Worm (Caenorhabditis elegans) whole organism, L4 larva: ENCODE results near the gene F46F2.5.

ENCODE experiments used
- F10B5.3 ChIP-seq: sonication (generic microtip); optimal IDR thresholded peaks from 2 replicates; lab custom pipeline; 2016; ENCODE audit warnings: mild to moderate bottlenecking, missing genetic modification characterization, missing compliant biosample characterization
- F37D6.2 ChIP-seq: sonication (generic microtip); optimal IDR thresholded peaks from 2 replicates; lab custom pipeline; 2016; ENCODE audit warnings: mild to moderate bottlenecking, missing genetic modification characterization, missing compliant biosample characterization
- F49E8.2 ChIP-seq: sonication (generic microtip); optimal IDR thresholded peaks from 2 replicates; lab custom pipeline; 2016; ENCODE audit warnings: missing compliant biosample characterization, mild to moderate bottlenecking, missing genetic modification characterization, borderline replicate concordance
- R02D3.7 ChIP-seq: fragments of 150-350 bp; sonication (generic microtip); optimal IDR thresholded peaks from 3 replicates; lab custom pipeline; 2014; ENCODE audit warnings: missing biosample characterization, missing genetic modification characterization
- Y48G9A.11 ChIP-seq: fragments of 200-800 bp; sonication (Bioruptor generic); IDR thresholded peaks from 2 replicates; pipeline ENCODE4 v1.3.6; 2022; ENCODE audit warnings: missing genetic modification reagents, missing genetic modification characterization, missing compliant biosample characterization
- Y5F2A.4 ChIP-seq: fragments of 200-800 bp; sonication (Bioruptor generic); optimal IDR thresholded peaks from 2 replicates; lab custom pipeline; 2018; ENCODE audit warnings: mild to moderate bottlenecking, missing genetic modification characterization, missing compliant biosample characterization
- Y75B8A.6 ChIP-seq: fragments of 200-800 bp; sonication (Bioruptor generic); IDR thresholded peaks from 2 replicates; pipeline ENCODE4 v1.3.6; 2022; ENCODE audit warnings: missing genetic modification reagents, missing genetic modification characterization, missing compliant biosample characterization
- ZK337.2 ChIP-seq: fragments of 200-800 bp; sonication (Bioruptor generic); IDR thresholded peaks from 2 replicates; pipeline ENCODE4 v1.3.6; 2022; ENCODE audit warnings: missing genetic modification reagents, missing genetic modification characterization, missing compliant biosample characterization
- aha-1 ChIP-seq: fragments of 150-350 bp; peaks from one replicate; lab custom pipeline; 2014; ENCODE audit warnings: missing biosample characterization, missing genetic modification characterization
- ceh-20 ChIP-seq: fragments of 200-800 bp; sonication (Bioruptor generic); IDR thresholded peaks from 2 replicates; pipeline ENCODE4 v1.3.6; 2022; ENCODE audit warnings: missing genetic modification reagents, missing genetic modification characterization, missing compliant biosample characterization
- ceh-32 ChIP-seq: sonication (generic microtip); optimal IDR thresholded peaks from 2 replicates; lab custom pipeline; 2016; ENCODE audit warnings: mild to moderate bottlenecking, missing genetic modification characterization, missing compliant biosample characterization; ENCODE audit not compliant: poor library complexity
- ceh-44 ChIP-seq: fragments of 200-800 bp; sonication (Bioruptor generic); IDR thresholded peaks from 2 replicates; pipeline ENCODE4 v1.3.6; 2022; ENCODE audit warnings: missing genetic modification reagents, missing genetic modification characterization, missing compliant biosample characterization
- ceh-62 ChIP-seq: sonication (generic microtip); optimal IDR thresholded peaks from 2 replicates; lab custom pipeline; 2017; ENCODE audit warnings: missing biosample characterization, missing genetic modification characterization
- ceh-82 ChIP-seq: sonication (generic microtip); optimal IDR thresholded peaks from 2 replicates; lab custom pipeline; 2017; ENCODE audit warnings: missing biosample characterization, missing genetic modification characterization
- ces-1 ChIP-seq: fragments of 150-350 bp; sonication (generic microtip); optimal IDR thresholded peaks from 4 replicates; lab custom pipeline; 2014; ENCODE audit warnings: missing biosample characterization, missing genetic modification reagents, missing genetic modification characterization
- cey-2 ChIP-seq: sonication (generic microtip); optimal IDR thresholded peaks from 3 replicates; lab custom pipeline; 2017; ENCODE audit warnings: missing genetic modification characterization, mild to moderate bottlenecking, missing compliant biosample characterization, antibody characterized with exemption, borderline replicate concordance; ENCODE audit not compliant: insufficient read depth
- ctbp-1 ChIP-seq: fragments of 200-800 bp; sonication (Bioruptor generic); IDR thresholded peaks from 2 replicates; pipeline ENCODE4 v1.3.6; 2022; ENCODE audit warnings: missing genetic modification reagents, missing genetic modification characterization, missing compliant biosample characterization
- daf-16 ChIP-seq, 3 experiments: sonication (generic microtip); optimal IDR thresholded peaks; 2 replicates each; lab custom pipeline; 2016 to 2017; ENCODE audit warnings: missing genetic modification characterization in 3 of 3, missing genetic modification reagents in 3 of 3, mild to moderate bottlenecking in 2 of 3, missing compliant biosample characterization in 2 of 3, missing biosample characterization in 1 of 3, moderate library complexity in 1 of 3
- daf-19 ChIP-seq: fragments of 200-800 bp; sonication (Bioruptor generic); conservative IDR thresholded peaks from 2 replicates; pipeline ENCODE4 v1.3.6; 2022; ENCODE audit warnings: missing genetic modification characterization, missing compliant biosample characterization
- dmd-6 ChIP-seq: fragments of 200-800 bp; sonication (Bioruptor generic); IDR thresholded peaks from 2 replicates; pipeline ENCODE4 v1.3.6; 2022; ENCODE audit warnings: missing genetic modification reagents, missing genetic modification characterization, missing compliant biosample characterization
- duxl-1 ChIP-seq: sonication (generic microtip); optimal IDR thresholded peaks from 2 replicates; lab custom pipeline; 2016; ENCODE audit warnings: mild to moderate bottlenecking, missing genetic modification characterization, moderate library complexity, missing compliant biosample characterization; ENCODE audit not compliant: poor library complexity
- dve-1 ChIP-seq: sonication (generic microtip); optimal IDR thresholded peaks from 2 replicates; lab custom pipeline; 2017; ENCODE audit warnings: antibody characterized with exemption, mild to moderate bottlenecking, missing genetic modification characterization, missing compliant biosample characterization; ENCODE audit not compliant: insufficient read depth
- fkh-10 ChIP-seq: fragments of 150-350 bp; optimal IDR thresholded peaks from 2 replicates; lab custom pipeline; 2014; ENCODE audit warnings: missing biosample characterization, missing genetic modification reagents, missing genetic modification characterization
- fos-1 ChIP-seq: fragments of 150-350 bp; optimal IDR thresholded peaks from 2 replicates; lab custom pipeline; 2014; ENCODE audit warnings: missing biosample characterization, missing genetic modification characterization
- gei-8 ChIP-seq: fragments of 200-800 bp; sonication (Bioruptor generic); optimal IDR thresholded peaks from 2 replicates; lab custom pipeline; 2018; ENCODE audit warnings: mild to moderate bottlenecking, missing genetic modification characterization, missing compliant biosample characterization
- jun-1 ChIP-seq: fragments of 150-350 bp; optimal IDR thresholded peaks from 2 replicates; lab custom pipeline; 2014; ENCODE audit warnings: missing biosample characterization, missing genetic modification reagents, missing genetic modification characterization
- lin-1 ChIP-seq: fragments of 200-800 bp; sonication (Bioruptor generic); IDR thresholded peaks from 2 replicates; pipeline ENCODE4 v1.3.6; 2022; ENCODE audit warnings: missing genetic modification reagents, missing genetic modification characterization, missing compliant biosample characterization
- lin-13 ChIP-seq: fragments of 150-350 bp; optimal IDR thresholded peaks from 2 replicates; lab custom pipeline; 2014; ENCODE audit warnings: missing biosample characterization, missing genetic modification reagents, missing genetic modification characterization
- madf-5 ChIP-seq, 2 experiments: fragments of 200-800 bp; sonication (Bioruptor generic); IDR thresholded peaks; 2 replicates each; pipeline ENCODE4 v1.3.6; 2022; ENCODE audit warnings: missing compliant biosample characterization in 2 of 2, missing genetic modification characterization in 2 of 2
- madf-9 ChIP-seq: fragments of 200-800 bp; sonication (Bioruptor generic); conservative IDR thresholded peaks from 2 replicates; pipeline ENCODE4 v1.3.6; 2022; ENCODE audit warnings: missing genetic modification reagents, missing genetic modification characterization, missing compliant biosample characterization
- mdt-29 ChIP-seq: fragments of 200-800 bp; sonication (Bioruptor generic); IDR thresholded peaks from 2 replicates; pipeline ENCODE4 v1.3.6; 2022; ENCODE audit warnings: missing genetic modification reagents, missing genetic modification characterization, missing compliant biosample characterization
- mes-2 ChIP-seq: sonication (generic microtip); optimal IDR thresholded peaks from 2 replicates; lab custom pipeline; 2016; ENCODE audit warnings: missing genotype, mild to moderate bottlenecking, missing genetic modification characterization, missing compliant biosample characterization; ENCODE audit not compliant: poor library complexity, severe bottlenecking
- mxl-2 ChIP-seq: fragments of 200-800 bp; sonication (Bioruptor generic); conservative IDR thresholded peaks from 2 replicates; pipeline ENCODE4 v1.3.6; 2022; ENCODE audit warnings: missing genetic modification reagents, missing genetic modification characterization, missing compliant biosample characterization
- mxl-3 ChIP-seq: fragments of 200-800 bp; sonication (Bioruptor generic); optimal IDR thresholded peaks from 2 replicates; lab custom pipeline; 2018; ENCODE audit warnings: mild to moderate bottlenecking, missing genetic modification characterization, missing compliant biosample characterization
- nhr-11 ChIP-seq: fragments of 150-350 bp; optimal IDR thresholded peaks from 2 replicates; lab custom pipeline; 2014; ENCODE audit warnings: missing biosample characterization, missing genetic modification characterization
- nhr-111 ChIP-seq: fragments of 200-800 bp; sonication (Bioruptor generic); optimal IDR thresholded peaks from 2 replicates; lab custom pipeline; 2018; ENCODE audit warnings: mild to moderate bottlenecking, missing genetic modification characterization, missing compliant biosample characterization
- nhr-237 ChIP-seq: sonication (generic microtip); optimal IDR thresholded peaks from 2 replicates; lab custom pipeline; 2017; ENCODE audit warnings: missing biosample characterization, missing genetic modification characterization
- nhr-28 ChIP-seq: fragments of 150-350 bp; optimal IDR thresholded peaks from 2 replicates; lab custom pipeline; 2014; ENCODE audit warnings: missing biosample characterization, missing genetic modification characterization
- nhr-41 ChIP-seq: fragments of 200-800 bp; sonication (Bioruptor generic); IDR thresholded peaks from 2 replicates; pipeline ENCODE4 v1.3.6; 2022; ENCODE audit warnings: missing genetic modification reagents, missing genetic modification characterization, missing compliant biosample characterization
- nhr-42 ChIP-seq: fragments of 200-800 bp; sonication (Bioruptor generic); IDR thresholded peaks from 2 replicates; pipeline ENCODE4 v1.3.6; 2022; ENCODE audit warnings: missing genetic modification characterization, missing compliant biosample characterization
- nhr-76 ChIP-seq: fragments of 150-350 bp; optimal IDR thresholded peaks from 2 replicates; lab custom pipeline; 2014; ENCODE audit warnings: missing biosample characterization, missing genetic modification characterization
- pha-4 ChIP-seq, 2 experiments: fragments of 150-350 bp in 1 of 2; fragments of 200-800 bp in 1 of 2; sonication (Bioruptor generic) in 1 of 2; IDR thresholded peaks in 1 of 2; optimal IDR thresholded peaks in 1 of 2; 2 replicates each; pipeline versions ENCODE4 v1.3.6 to Lab custom; 2014 to 2022; ENCODE audit warnings: missing genetic modification characterization in 2 of 2, missing genetic modification reagents in 2 of 2, missing biosample characterization in 1 of 2, missing compliant biosample characterization in 1 of 2
- rbr-2 ChIP-seq: sonication (generic microtip); optimal IDR thresholded peaks from 2 replicates; lab custom pipeline; 2016; ENCODE audit warnings: missing genotype, missing genetic modification characterization, missing compliant biosample characterization
- set-16 ChIP-seq: fragments of 200-800 bp; sonication (Bioruptor generic); IDR thresholded peaks from 2 replicates; pipeline ENCODE4 v1.3.6; 2022; ENCODE audit warnings: missing genetic modification reagents, missing genetic modification characterization, missing compliant biosample characterization
- snpc-1.2 ChIP-seq: fragments of 200-800 bp; sonication (Bioruptor generic); IDR thresholded peaks from 2 replicates; pipeline ENCODE4 v1.3.6; 2022; ENCODE audit warnings: missing genetic modification reagents, missing genetic modification characterization, missing compliant biosample characterization
- vab-7 ChIP-seq: fragments of 200-800 bp; sonication (Bioruptor generic); IDR thresholded peaks from 2 replicates; pipeline ENCODE4 v1.3.6; 2022; ENCODE audit warnings: missing genetic modification reagents, missing genetic modification characterization, missing compliant biosample characterization
- zag-1 ChIP-seq: fragments of 150-350 bp; optimal IDR thresholded peaks from 2 replicates; lab custom pipeline; 2014; ENCODE audit warnings: missing biosample characterization, missing genetic modification characterization
- zfp-3 ChIP-seq: fragments of 200-800 bp; sonication (Bioruptor generic); conservative IDR thresholded peaks from 2 replicates; pipeline ENCODE4 v1.3.6; 2022; ENCODE audit warnings: missing genetic modification reagents, missing genetic modification characterization, missing compliant biosample characterization
- ztf-11 ChIP-seq: fragments of 150-350 bp; optimal IDR thresholded peaks from 2 replicates; lab custom pipeline; 2014; ENCODE audit warnings: missing biosample characterization, missing genetic modification characterization

The F46F2.5 gene

ce11 chrX:15221865-15222551 lies 40.5 kb upstream of the F46F2.5 start:
- TF ChIP-seq cey-2 (tag; lab: Kevin White, UChicago) (no peak), F37D6.2 (no peak), set-16 (GFP tag; lab: Robert Waterston, UW) (no peak), nhr-11 (tag; lab: Kevin White, UChicago) (no peak), fkh-10 (GFP tag; lab: Kevin White, UChicago) (no peak), snpc-1.2 (GFP tag; lab: Robert Waterston, UW) (no peak), nhr-42 (GFP tag; lab: Robert Waterston, UW) (no peak), nhr-111 (GFP tag; lab: Kevin White, UChicago) (no peak), R02D3.7 (tag; lab: Kevin White, UChicago) (no peak), madf-9 (GFP tag; lab: Robert Waterston, UW) (no peak), nhr-41 (GFP tag; lab: Robert Waterston, UW) (no peak), mes-2 (tag; lab: Kevin White, UChicago) (peak; percentile 26), lin-1 (peak; percentile 42; the same call in 1 of the 2 replicates), ceh-20 (GFP tag; lab: Robert Waterston, UW) (no peak), mxl-3 (GFP tag; lab: Kevin White, UChicago) (peak; percentile 79), nhr-237 (tag; lab: Kevin White, UChicago) (no peak), zag-1 (no peak), F10B5.3 (tag; lab: Kevin White, UChicago) (no peak), jun-1 (tag; lab: Kevin White, UChicago) (no peak), duxl-1 (no peak), ceh-44 (GFP tag; lab: Robert Waterston, UW) (no peak), ztf-11 (tag; lab: Kevin White, UChicago) (no peak), Y5F2A.4 (GFP tag; lab: Kevin White, UChicago) (no peak), madf-5 (GFP tag; IDR thresholded peaks at IDR 0.05; lab: Robert Waterston, UW) (no peak), lin-13 (GFP tag; lab: Kevin White, UChicago) (no peak), ceh-62 (no peak), dmd-6 (GFP tag; lab: Robert Waterston, UW) (peak; percentile 70), zfp-3 (GFP tag; lab: Robert Waterston, UW) (no peak), nhr-76 (no peak), nhr-28 (tag; lab: Kevin White, UChicago) (peak; percentile 68), ceh-82 (tag; lab: Kevin White, UChicago) (no peak), mdt-29 (GFP tag; lab: Robert Waterston, UW) (no peak), Y48G9A.11 (no peak), dve-1 (tag; lab: Kevin White, UChicago) (peak; percentile 71), ctbp-1 (GFP tag; lab: Robert Waterston, UW) (no peak), ces-1 (no peak), pha-4 (GFP tag; IDR thresholded peaks at IDR 0.05; lab: Robert Waterston, UW) (no peak), pha-4 (tag; optimal IDR thresholded peaks at IDR 0.05; lab: Kevin White, UChicago) (peak; percentile 81), ZK337.2 (GFP tag; lab: Robert Waterston, UW) (no peak), mxl-2 (no peak), rbr-2 (no peak), F49E8.2 (tag; lab: Kevin White, UChicago) (no peak), aha-1 (tag; lab: Kevin White, UChicago) (no peak), daf-16 (GFP tag; optimal IDR thresholded peaks at IDR 0.05; lab: Kevin White, UChicago) (no peak), daf-16 (tag; optimal IDR thresholded peaks at IDR 0.05; lab: Kevin White, UChicago) (peak; percentile 62), Y75B8A.6 (GFP tag; lab: Robert Waterston, UW) (no peak), fos-1 (tag; lab: Kevin White, UChicago) (no peak), gei-8 (no peak), daf-19 (GFP tag; lab: Robert Waterston, UW) (no peak), vab-7 (GFP tag; lab: Robert Waterston, UW) (no peak), ceh-32 (tag; lab: Kevin White, UChicago) (no peak)
